Fruit fly (Drosophila melanogaster): ENCODE measurements around the gene CG5687.

DNA sequence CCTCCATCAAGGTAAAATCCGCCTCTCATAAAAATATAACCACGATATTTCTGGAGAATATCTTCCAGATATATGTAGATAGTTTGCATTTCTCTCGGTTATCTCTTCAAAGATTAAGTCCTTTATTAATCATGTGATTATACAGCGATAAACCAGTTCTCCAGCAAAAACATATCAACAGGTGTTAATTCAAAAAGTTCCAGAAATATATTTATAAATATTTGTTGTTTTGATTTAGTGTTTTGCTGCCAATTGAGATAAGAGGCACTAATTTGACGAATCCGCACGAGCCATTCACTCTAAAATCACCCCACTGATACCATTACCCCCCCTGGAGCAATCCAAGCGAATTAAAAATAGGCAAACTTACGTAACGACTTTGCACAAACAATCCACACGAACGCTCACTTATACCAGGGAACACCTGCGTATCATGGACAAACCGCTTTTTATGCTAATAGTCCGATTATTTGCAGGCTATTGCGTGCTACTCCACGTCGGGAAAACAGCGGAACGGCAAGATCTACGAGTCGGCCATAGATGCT lies 25.8 kb upstream of the CG5687 start:
- TF ChIP-seq psq (optimal IDR thresholded peaks at IDR 0.05) (no peak), EcR (GFP tag; optimal IDR thresholded peaks at IDR 0.05) (no peak), CG8478 (optimal IDR thresholded peaks at IDR 0.05) (no peak)

Measured in whole organism.